Worm (Caenorhabditis elegans): ENCODE data around the gene C39E6.2.

Gene C39E6.2

DNA sequence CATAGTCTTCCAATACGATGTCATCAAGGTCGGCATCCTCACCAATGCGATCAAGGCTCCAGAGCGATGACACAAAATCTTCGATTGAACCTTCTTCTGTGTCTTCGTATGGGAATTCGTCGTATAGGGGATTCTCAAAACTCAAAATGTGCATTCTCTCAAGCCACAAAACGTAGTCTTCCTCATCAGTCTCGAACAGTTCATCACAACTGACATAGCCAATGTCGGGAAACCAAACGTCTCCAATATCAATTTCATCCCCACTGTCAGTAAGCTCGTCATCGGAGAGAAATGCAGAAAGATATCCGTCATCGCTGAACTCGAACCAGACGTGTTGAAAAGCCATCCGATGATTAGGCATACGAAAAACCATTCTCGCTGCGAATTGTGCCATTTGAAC is at the start of gene C39E6.2:
Gene C39E6.2, minus strand, starts transcription at position 394 of the 400 bp plus-strand sequence.
- no peak for TF ChIP-seq cog-1 (tag; optimal IDR thresholded peaks at IDR 0.05)
- no peak for TF ChIP-seq flt-1 (GFP tag; IDR thresholded peaks at IDR 0.05)
- no peak for TF ChIP-seq ztf-23 (GFP tag; IDR thresholded peaks at IDR 0.05)
- TF ChIP-seq ref-1 (GFP tag; conservative IDR thresholded peaks at IDR 0.05), result no peak
- no peak for TF ChIP-seq ztf-29 (GFP tag; IDR thresholded peaks at IDR 0.05)
- TF ChIP-seq klf-2 (GFP tag; conservative IDR thresholded peaks at IDR 0.05), result no peak
- no peak for TF ChIP-seq tab-1 (GFP tag; IDR thresholded peaks at IDR 0.05)
- TF ChIP-seq med-1 (GFP tag; optimal IDR thresholded peaks at IDR 0.05; ENCODE audit: insufficient read depth), result no peak

DNA sequence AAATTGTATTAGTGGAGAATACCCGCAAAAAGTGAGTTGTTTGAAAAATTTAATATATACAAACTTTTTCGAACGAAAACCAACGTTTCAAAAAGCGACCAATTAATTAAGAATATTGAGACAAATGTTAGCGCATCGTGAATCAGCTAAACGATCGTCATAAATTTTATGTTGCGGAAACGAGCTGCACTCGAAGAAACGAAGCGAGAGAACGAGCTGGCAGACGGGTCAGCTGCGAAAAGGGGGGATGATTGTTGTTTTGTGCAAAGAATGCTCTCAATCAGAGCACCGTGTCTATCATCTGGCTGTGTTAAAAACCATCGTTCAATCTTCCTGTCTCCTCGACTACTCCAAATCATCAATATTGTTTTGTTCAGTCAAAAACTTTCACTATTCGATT is 49.0 kb upstream of the C39E6.2 start:
- no peak for TF ChIP-seq cog-1 (tag; optimal IDR thresholded peaks at IDR 0.05)
- no peak for TF ChIP-seq ztf-29 (GFP tag; IDR thresholded peaks at IDR 0.05)
- TF ChIP-seq ztf-23 (GFP tag; IDR thresholded peaks at IDR 0.05), result no peak
- no peak for TF ChIP-seq T22C8.4 (GFP tag; IDR thresholded peaks at IDR 0.05)
- no peak for TF ChIP-seq klf-2 (GFP tag; conservative IDR thresholded peaks at IDR 0.05)
- no peak for TF ChIP-seq ref-1 (GFP tag; conservative IDR thresholded peaks at IDR 0.05)
- no peak for TF ChIP-seq flt-1 (GFP tag; IDR thresholded peaks at IDR 0.05)
- TF ChIP-seq tab-1 (GFP tag; IDR thresholded peaks at IDR 0.05), result no peak
- no peak for TF ChIP-seq med-1 (GFP tag; optimal IDR thresholded peaks at IDR 0.05; ENCODE audit: insufficient read depth)

DNA sequence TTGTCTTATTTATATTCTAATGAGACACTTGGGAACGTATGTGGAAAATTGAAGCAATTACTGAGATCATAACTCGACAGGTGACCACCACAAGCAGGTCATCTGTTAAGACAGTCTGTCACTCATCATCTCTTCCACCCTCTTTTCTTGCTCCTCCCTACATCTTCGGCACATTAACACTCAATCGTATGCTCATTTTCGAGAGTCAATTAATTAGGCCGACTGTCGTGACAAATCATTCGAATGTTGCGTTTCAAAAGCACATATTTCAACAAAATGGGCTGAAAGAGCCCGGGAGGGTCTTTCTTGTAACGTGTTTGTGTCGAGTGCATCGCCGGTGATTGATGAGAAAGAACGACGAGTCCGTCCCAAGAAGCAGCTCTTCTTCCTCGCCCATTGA is 47.3 kb upstream of the C39E6.2 start:
- TF ChIP-seq flt-1 (GFP tag; IDR thresholded peaks at IDR 0.05), result no peak
- no peak for TF ChIP-seq tab-1 (GFP tag; IDR thresholded peaks at IDR 0.05)
- no peak for TF ChIP-seq ztf-29 (GFP tag; IDR thresholded peaks at IDR 0.05)
- no peak for TF ChIP-seq med-1 (GFP tag; optimal IDR thresholded peaks at IDR 0.05; ENCODE audit: insufficient read depth)
- no peak; the same call in 1 of the 2 replicates for TF ChIP-seq ztf-23 (GFP tag; IDR thresholded peaks at IDR 0.05)
- TF ChIP-seq T22C8.4 (GFP tag; IDR thresholded peaks at IDR 0.05), result no peak
- TF ChIP-seq klf-2 (GFP tag; conservative IDR thresholded peaks at IDR 0.05), result no peak
- no peak for TF ChIP-seq cog-1 (tag; optimal IDR thresholded peaks at IDR 0.05)
- TF ChIP-seq ref-1 (GFP tag; conservative IDR thresholded peaks at IDR 0.05), result no peak

DNA sequence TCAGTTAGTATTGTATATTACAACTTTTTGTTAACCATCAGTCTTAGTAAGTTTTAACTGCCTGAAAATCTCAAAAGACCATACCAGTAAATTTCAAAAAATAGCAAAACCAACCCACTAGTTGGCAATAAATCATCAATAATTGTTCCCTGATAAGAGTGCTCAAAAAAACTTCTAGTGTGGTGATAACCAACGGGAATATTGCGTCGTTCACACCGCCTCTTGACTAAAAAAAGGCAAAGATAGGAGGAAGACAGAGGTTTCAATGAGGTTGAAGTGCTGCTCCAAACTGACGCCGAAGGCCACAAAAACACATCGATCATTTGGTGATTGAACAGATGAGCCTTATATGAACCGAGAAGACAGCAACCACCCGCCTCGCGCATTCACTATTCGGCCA is 46.0 kb upstream of the C39E6.2 start:
- TF ChIP-seq med-1 (GFP tag; optimal IDR thresholded peaks at IDR 0.05; ENCODE audit: insufficient read depth), result no peak

DNA sequence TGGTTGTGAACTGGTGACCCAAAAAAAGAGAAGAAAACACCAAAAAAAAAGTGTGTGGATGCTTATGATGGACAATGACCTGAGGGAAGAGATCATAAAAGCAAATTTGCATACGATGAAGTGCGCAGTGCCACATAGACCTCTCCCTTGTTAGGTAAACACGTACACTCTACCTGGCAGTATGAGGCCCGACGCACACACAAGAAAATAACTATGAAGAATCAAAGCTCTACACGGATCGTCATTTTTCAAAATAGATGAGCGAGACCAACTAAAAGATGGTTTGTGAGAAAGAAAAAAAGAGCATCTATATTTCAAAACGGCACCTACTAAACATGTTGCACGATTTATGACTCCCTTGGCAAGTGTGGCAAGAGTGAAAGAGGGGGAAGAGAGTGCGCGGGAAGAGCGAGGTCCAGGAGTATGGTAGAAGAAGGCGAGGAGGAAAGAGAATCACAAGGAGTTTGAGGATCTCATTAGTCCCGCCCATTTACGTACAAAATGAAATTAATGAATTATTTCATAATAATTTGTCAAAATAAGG is 45.2 kb upstream of the C39E6.2 start, which contains the start of gene mig-13:
Gene mig-13, minus strand, starts transcription at position 51 of the 544 bp plus-strand sequence.
- TF ChIP-seq ref-1 (GFP tag; conservative IDR thresholded peaks at IDR 0.05) (no peak), ztf-23 (GFP tag; IDR thresholded peaks at IDR 0.05) (no peak), flt-1 (GFP tag; IDR thresholded peaks at IDR 0.05) (no peak), klf-2 (GFP tag; conservative IDR thresholded peaks at IDR 0.05) (no peak), T22C8.4 (GFP tag; IDR thresholded peaks at IDR 0.05) (no peak), tab-1 (GFP tag; IDR thresholded peaks at IDR 0.05) (no peak), cog-1 (tag; optimal IDR thresholded peaks at IDR 0.05) (no peak), med-1 (GFP tag; optimal IDR thresholded peaks at IDR 0.05; ENCODE audit: insufficient read depth) (no peak), ztf-29 (GFP tag; IDR thresholded peaks at IDR 0.05) (no peak)

DNA sequence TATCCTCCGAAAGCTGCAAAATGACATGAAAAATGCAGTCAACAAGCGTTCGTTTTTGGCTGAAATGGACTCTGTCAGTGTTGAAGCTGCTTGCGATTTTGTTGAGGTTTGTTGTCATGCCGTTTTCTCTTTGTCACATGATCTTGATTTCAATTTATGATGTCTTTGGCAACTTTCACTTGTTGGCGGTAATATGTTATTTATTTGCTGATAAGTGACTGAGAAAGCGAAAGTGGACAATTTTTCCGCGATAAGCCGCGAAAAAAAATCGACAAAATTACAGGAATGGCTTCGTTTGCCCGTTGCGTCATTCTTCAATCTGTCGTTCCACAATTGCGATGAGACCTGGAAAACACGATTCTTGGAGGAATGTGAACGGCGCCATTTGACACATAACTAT is 40.4 kb upstream of the C39E6.2 start:
- TF ChIP-seq flt-1 (GFP tag; IDR thresholded peaks at IDR 0.05) (no peak), ztf-29 (GFP tag; IDR thresholded peaks at IDR 0.05) (no peak), klf-2 (GFP tag; conservative IDR thresholded peaks at IDR 0.05) (no peak)

DNA sequence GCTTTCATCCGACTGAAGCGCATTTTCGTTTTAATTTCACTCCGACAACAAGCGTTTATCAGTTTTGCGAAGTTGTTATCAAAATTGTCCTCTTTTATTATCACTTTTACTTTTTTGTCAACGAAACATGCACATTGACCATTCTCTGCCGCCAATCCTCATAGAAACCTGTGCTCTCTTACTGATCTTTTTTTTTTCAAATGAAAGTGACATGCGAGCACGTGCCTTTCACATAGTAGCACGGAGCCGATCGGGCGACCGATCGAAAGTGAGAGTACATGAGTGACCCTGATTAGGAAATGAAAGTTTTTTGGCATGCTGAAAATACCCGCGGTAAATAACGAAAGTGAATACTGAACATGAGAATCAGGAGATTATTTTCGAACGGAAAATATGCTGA is 39.1 kb upstream of the C39E6.2 start:
- TF ChIP-seq ztf-29 (GFP tag; IDR thresholded peaks at IDR 0.05) (no peak), flt-1 (GFP tag; IDR thresholded peaks at IDR 0.05) (no peak), tab-1 (GFP tag; IDR thresholded peaks at IDR 0.05) (no peak), cog-1 (tag; optimal IDR thresholded peaks at IDR 0.05) (no peak), T22C8.4 (GFP tag; IDR thresholded peaks at IDR 0.05) (no peak), klf-2 (GFP tag; conservative IDR thresholded peaks at IDR 0.05) (no peak), ztf-23 (GFP tag; IDR thresholded peaks at IDR 0.05) (no peak), ref-1 (GFP tag; conservative IDR thresholded peaks at IDR 0.05) (no peak), med-1 (GFP tag; optimal IDR thresholded peaks at IDR 0.05; ENCODE audit: insufficient read depth) (no peak)

DNA sequence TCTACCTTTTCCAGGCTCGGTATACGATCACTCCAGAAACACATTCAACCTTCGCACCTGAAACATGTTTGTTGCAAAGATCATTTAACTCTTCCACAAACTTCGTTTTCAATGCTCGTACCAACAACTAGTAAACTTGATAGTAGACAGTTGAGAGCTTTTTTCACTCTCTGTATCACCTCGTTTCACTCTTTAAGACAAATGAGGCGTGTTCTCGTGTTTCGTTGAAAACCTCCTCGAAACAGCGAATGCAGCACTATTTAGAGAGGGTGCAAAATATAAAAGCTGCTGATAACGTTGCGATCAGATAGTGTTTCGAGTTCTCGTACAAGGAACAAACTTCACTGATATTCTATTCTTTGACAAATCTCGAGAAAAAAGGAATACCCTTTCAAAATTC is 38.1 kb upstream of the C39E6.2 start, which contains the start of gene F43C9.1:
Gene F43C9.1, plus strand, starts transcription at position 301 of the 400 bp plus-strand sequence.
- TF ChIP-seq med-1 (GFP tag; optimal IDR thresholded peaks at IDR 0.05; ENCODE audit: insufficient read depth) (no peak), ref-1 (GFP tag; conservative IDR thresholded peaks at IDR 0.05) (no peak), T22C8.4 (GFP tag; IDR thresholded peaks at IDR 0.05) (no peak), cog-1 (tag; optimal IDR thresholded peaks at IDR 0.05) (no peak)

DNA sequence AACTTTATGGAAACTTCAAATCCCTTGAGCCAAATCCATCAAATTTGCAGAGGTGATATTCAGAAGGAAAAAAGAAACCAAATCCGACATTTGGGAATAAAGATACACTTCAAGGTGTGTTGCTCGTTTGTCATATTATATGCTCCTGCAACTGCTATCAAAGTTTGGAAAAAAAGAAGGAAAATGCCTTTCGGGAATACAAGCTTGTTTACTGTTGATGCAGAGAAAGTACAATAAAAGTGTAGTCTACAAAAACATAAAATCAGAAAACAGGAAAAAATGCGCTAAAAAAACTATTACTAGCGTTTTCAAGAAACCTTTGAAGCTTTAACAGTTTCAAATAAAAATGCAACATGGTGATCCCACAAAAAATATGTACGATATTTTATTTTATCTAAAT is 35.7 kb upstream of the C39E6.2 start:
- TF ChIP-seq med-1 (GFP tag; optimal IDR thresholded peaks at IDR 0.05; ENCODE audit: insufficient read depth) (no peak), ref-1 (GFP tag; conservative IDR thresholded peaks at IDR 0.05) (no peak), T22C8.4 (GFP tag; IDR thresholded peaks at IDR 0.05) (no peak), ztf-23 (GFP tag; IDR thresholded peaks at IDR 0.05) (no peak), cog-1 (tag; optimal IDR thresholded peaks at IDR 0.05) (no peak), flt-1 (GFP tag; IDR thresholded peaks at IDR 0.05) (no peak)

DNA sequence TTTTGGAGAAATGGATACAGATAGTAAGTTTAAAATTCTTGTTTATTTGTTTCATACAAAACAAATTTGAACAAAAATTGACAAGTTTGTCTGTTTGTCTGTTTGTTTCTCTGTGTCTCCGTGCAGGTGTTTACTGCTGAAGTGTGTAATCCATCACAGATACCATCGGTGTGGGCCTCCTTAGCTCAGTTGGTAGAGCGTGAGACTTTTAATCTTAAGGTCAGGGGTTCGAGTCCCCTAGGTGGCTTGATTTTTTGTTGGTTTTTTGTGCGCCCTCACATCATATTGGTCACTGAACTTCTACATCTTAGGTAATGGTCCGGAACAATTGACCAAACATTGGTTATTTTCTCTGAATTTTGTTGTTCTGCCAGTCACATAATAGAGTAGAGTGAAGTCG is 34.0 kb upstream of the C39E6.2 start:
- TF ChIP-seq med-1 (GFP tag; optimal IDR thresholded peaks at IDR 0.05; ENCODE audit: insufficient read depth) (peak; percentile 7), ref-1 (GFP tag; conservative IDR thresholded peaks at IDR 0.05) (peak; percentile 38; the same call in 1 of the 2 replicates), flt-1 (GFP tag; IDR thresholded peaks at IDR 0.05) (peak; percentile 91), klf-2 (GFP tag; conservative IDR thresholded peaks at IDR 0.05) (0 out of 2 replicates have a peak, but pooled peaks have one; percentile 45), T22C8.4 (GFP tag; IDR thresholded peaks at IDR 0.05) (peak; percentile 63), tab-1 (GFP tag; IDR thresholded peaks at IDR 0.05) (peak; percentile 83), ztf-29 (GFP tag; IDR thresholded peaks at IDR 0.05) (peak; percentile 65), ztf-23 (GFP tag; IDR thresholded peaks at IDR 0.05) (peak; percentile 65; the same call in 1 of the 2 replicates), cog-1 (tag; optimal IDR thresholded peaks at IDR 0.05) (no peak)

Measured in whole organism, midembryonic.